Worm (Caenorhabditis elegans) whole organism, L2 larva: ENCODE data around the gene C09G5.7.

ENCODE experiments used
- F13H6.1 ChIP-seq: sonication (generic microtip); optimal IDR thresholded peaks from 2 replicates; lab custom pipeline; 2016; ENCODE audit warnings: missing genetic modification characterization, missing compliant biosample characterization
- R02D3.7 ChIP-seq: fragments of 150-350 bp; optimal IDR thresholded peaks from 2 replicates; lab custom pipeline; 2014; ENCODE audit warnings: missing biosample characterization, missing genetic modification characterization
- blmp-1 ChIP-seq: sonication (generic microtip); optimal IDR thresholded peaks from 2 replicates; lab custom pipeline; 2017; ENCODE audit warnings: missing genetic modification characterization, mild to moderate bottlenecking, missing compliant biosample characterization, antibody characterized with exemption, moderate library complexity; ENCODE audit not compliant: insufficient read depth
- egl-27 ChIP-seq: sonication (generic microtip); optimal IDR thresholded peaks from 3 replicates; lab custom pipeline; 2017; ENCODE audit warnings: missing biosample characterization, missing genetic modification reagents, missing genetic modification characterization
- gmeb-1 ChIP-seq: fragments of 150-350 bp; optimal IDR thresholded peaks from 2 replicates; lab custom pipeline; 2014; ENCODE audit warnings: missing biosample characterization, missing genetic modification characterization
- lin-39 ChIP-seq: fragments of 150-350 bp; optimal IDR thresholded peaks from 2 replicates; lab custom pipeline; 2014; ENCODE audit warnings: missing biosample characterization, missing genetic modification reagents, missing genetic modification characterization
- lsy-2 ChIP-seq, 2 experiments: fragments of 150-350 bp in 1 of 2; sonication (generic microtip) in 1 of 2; optimal IDR thresholded peaks; 2 replicates each; lab custom pipeline; 2014 to 2017; ENCODE audit warnings: missing biosample characterization in 2 of 2, missing genetic modification characterization in 2 of 2
- mdl-1 ChIP-seq, 2 experiments: fragments of 150-350 bp in 1 of 2; sonication (generic microtip) in 1 of 2; optimal IDR thresholded peaks; 2 replicates each; lab custom pipeline; 2017; ENCODE audit warnings: missing biosample characterization in 2 of 2, missing genetic modification characterization in 2 of 2
- skn-1 ChIP-seq: sonication (generic microtip); optimal IDR thresholded peaks from 2 replicates; lab custom pipeline; 2017; ENCODE audit warnings: missing biosample characterization, missing genetic modification characterization
- unc-62 ChIP-seq: fragments of 150-350 bp; optimal IDR thresholded peaks from 2 replicates; lab custom pipeline; 2014; ENCODE audit warnings: missing biosample characterization, missing genetic modification reagents, missing genetic modification characterization
- zag-1 ChIP-seq: fragments of 150-350 bp; optimal IDR thresholded peaks from 2 replicates; lab custom pipeline; 2014; ENCODE audit warnings: missing biosample characterization, missing genetic modification characterization
- ztf-11 ChIP-seq: sonication (generic microtip); optimal IDR thresholded peaks from 2 replicates; lab custom pipeline; 2017; ENCODE audit warnings: missing biosample characterization, missing genetic modification characterization
- ztf-4 ChIP-seq: fragments of 150-350 bp; optimal IDR thresholded peaks from 2 replicates; lab custom pipeline; 2014; ENCODE audit warnings: missing biosample characterization, missing genetic modification characterization

ce11 chrII:10723069-10723468, 8.4 kb downstream of the C09G5.7 start, which contains the start of gene C09G5.14:
- TF ChIP-seq mdl-1 (tag; optimal IDR thresholded peaks at IDR 0.05; lab: Kevin White, UChicago), result no peak
- no peak for TF ChIP-seq R02D3.7 (tag; lab: Kevin White, UChicago)
- TF ChIP-seq F13H6.1, result no peak
- no peak for TF ChIP-seq lsy-2 (tag; optimal IDR thresholded peaks at IDR 0.05; lab: Kevin White, UChicago)
- TF ChIP-seq zag-1 (tag; lab: Kevin White, UChicago), result no peak
- no peak for TF ChIP-seq lin-39
- no peak for TF ChIP-seq unc-62 (GFP tag; lab: Kevin White, UChicago)
- TF ChIP-seq skn-1 (tag; lab: Kevin White, UChicago), result no peak
- TF ChIP-seq blmp-1 (tag; lab: Kevin White, UChicago), result no peak
- TF ChIP-seq ztf-4 (tag; lab: Kevin White, UChicago), result no peak
- no peak for TF ChIP-seq egl-27
- no peak for TF ChIP-seq ztf-11 (tag; lab: Kevin White, UChicago)
- TF ChIP-seq gmeb-1 (tag; lab: Kevin White, UChicago), result no peak
